Fruit fly (Drosophila melanogaster): Measurements from ENCODE around the gene CG11131.

CG11131 gene

DNA sequence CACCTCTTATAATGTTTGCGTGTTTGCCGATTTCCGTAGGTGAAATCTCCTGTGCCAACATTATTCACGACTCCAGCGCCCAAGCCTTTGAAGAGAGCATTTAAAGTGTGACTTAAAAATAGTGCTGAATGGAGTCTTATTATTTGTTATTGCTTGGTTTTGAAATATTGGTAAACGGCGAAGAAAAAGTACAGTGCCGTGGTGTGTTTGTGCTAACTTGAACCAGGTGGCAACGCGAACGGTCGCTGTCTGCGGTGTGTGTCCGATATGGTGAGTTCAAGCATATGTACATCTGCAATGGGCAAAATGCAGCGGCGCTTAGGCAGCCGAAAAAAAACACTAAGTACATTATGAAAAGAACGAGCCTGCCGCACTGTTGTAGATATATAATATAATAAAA, 20.6 kb upstream of the CG11131 start:
- peak; percentile 34 for TF ChIP-seq Hr83 (GFP tag; optimal IDR thresholded peaks at IDR 0.05; ENCODE audit: poor library complexity, severe bottlenecking)
- peak; percentile 8 for TF ChIP-seq rgr (GFP tag; optimal IDR thresholded peaks at IDR 0.05)
- peak; percentile 66 for TF ChIP-seq Myc (optimal IDR thresholded peaks at IDR 0.05)
- TF ChIP-seq OdsH (GFP tag; optimal IDR thresholded peaks at IDR 0.05), result peak; percentile 0
- TF ChIP-seq CrebA (GFP tag; optimal IDR thresholded peaks at IDR 0.05; ENCODE audit: borderline replicate concordance), result no peak
- TF ChIP-seq foxo (GFP tag; optimal IDR thresholded peaks at IDR 0.05), result no peak
- no peak for TF ChIP-seq Rel (GFP tag; optimal IDR thresholded peaks at IDR 0.05)
- TF ChIP-seq Rel (tag; optimal IDR thresholded peaks at IDR 0.05), result peak; percentile 47
- no peak for TF ChIP-seq CG9705 (GFP tag; optimal IDR thresholded peaks at IDR 0.05)

DNA sequence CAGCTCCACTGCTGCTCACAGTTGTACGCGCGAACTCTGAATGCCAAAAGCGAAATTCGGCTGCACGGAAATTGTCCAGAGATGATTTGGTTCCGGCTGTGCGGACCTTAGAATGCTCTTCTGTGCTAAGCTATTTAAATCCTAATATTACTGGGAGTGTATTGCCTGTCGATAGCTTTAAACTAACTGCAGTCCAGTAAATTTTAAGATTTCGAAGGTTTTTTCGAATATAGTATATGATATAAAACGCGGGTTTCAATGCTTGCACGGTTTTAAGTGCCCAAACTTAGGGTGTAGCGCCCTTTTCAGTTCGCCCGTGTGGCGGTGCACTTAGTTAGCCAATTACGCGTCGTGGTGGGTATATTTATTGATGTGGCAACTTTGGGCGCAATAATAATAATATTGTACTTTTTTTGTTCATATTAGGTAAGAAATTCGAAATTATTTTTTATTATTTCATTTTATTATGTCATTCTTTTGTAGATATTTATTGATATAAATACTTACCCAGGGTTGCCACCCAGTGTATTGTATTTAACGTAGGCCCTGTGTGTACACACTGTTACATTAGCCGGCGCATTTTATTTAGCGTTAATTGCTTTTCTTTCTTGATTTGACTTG, 19.7 kb upstream of the CG11131 start, which contains the start of the genes Chro and Ssl1:
TSS of gene Chro (minus strand) at position 262 of the 621 bp plus-strand sequence.
TSS of gene Ssl1 (plus strand) at position 367 of the 621 bp plus-strand sequence.
- no peak for TF ChIP-seq Hr78 (GFP tag; optimal IDR thresholded peaks at IDR 0.05)
- no peak for TF ChIP-seq usp (GFP tag; optimal IDR thresholded peaks at IDR 0.05)
- peak; percentile 39 for TF ChIP-seq Dif (GFP tag; optimal IDR thresholded peaks at IDR 0.05; ENCODE audit: partially characterized antibody)
- peak; percentile 100 for TF ChIP-seq Hnf4 (GFP tag; optimal IDR thresholded peaks at IDR 0.05)
- peak; percentile 99 for TF ChIP-seq GATAd (GFP tag; optimal IDR thresholded peaks at IDR 0.05)
- no peak for TF ChIP-seq Abd-B (GFP tag; optimal IDR thresholded peaks at IDR 0.05)
- TF ChIP-seq dl (GFP tag; optimal IDR thresholded peaks at IDR 0.05; ENCODE audit: insufficient read depth in 1 of 2, partially characterized antibody in 2 of 2), result no peak
- TF ChIP-seq woc (GFP tag; optimal IDR thresholded peaks at IDR 0.05), result peak; percentile 99
- peak; percentile 100 for TF ChIP-seq h (GFP tag; optimal IDR thresholded peaks at IDR 0.05)
- peak; percentile 100 for TF ChIP-seq sv (GFP tag; optimal IDR thresholded peaks at IDR 0.05)
- TF ChIP-seq Rel (GFP tag; optimal IDR thresholded peaks at IDR 0.05), result peak; percentile 99
- peak; percentile 94 for TF ChIP-seq Rel (tag; optimal IDR thresholded peaks at IDR 0.05)
- TF ChIP-seq Myc (optimal IDR thresholded peaks at IDR 0.05), result peak; percentile 92
- peak; percentile 99 for TF ChIP-seq psq (GFP tag; optimal IDR thresholded peaks at IDR 0.05)
- peak; percentile 99 for TF ChIP-seq Hr83 (GFP tag; optimal IDR thresholded peaks at IDR 0.05; ENCODE audit: poor library complexity, severe bottlenecking)
- no peak for TF ChIP-seq lola (GFP tag; optimal IDR thresholded peaks at IDR 0.05)
- peak; percentile 98 for TF ChIP-seq CrebA (GFP tag; optimal IDR thresholded peaks at IDR 0.05; ENCODE audit: borderline replicate concordance)
- peak; percentile 97 for TF ChIP-seq dsf (GFP tag; optimal IDR thresholded peaks at IDR 0.05; ENCODE audit: borderline replicate concordance)
- TF ChIP-seq Jra (GFP tag; optimal IDR thresholded peaks at IDR 0.05), result peak; percentile 99
- TF ChIP-seq HLH106 (tag; optimal IDR thresholded peaks at IDR 0.05), result peak; percentile 100
- TF ChIP-seq ey (GFP tag; optimal IDR thresholded peaks at IDR 0.05), result peak; percentile 100
- peak; percentile 100 for TF ChIP-seq rgr (GFP tag; optimal IDR thresholded peaks at IDR 0.05)
- TF ChIP-seq tai (GFP tag; optimal IDR thresholded peaks at IDR 0.05), result peak; percentile 99
- peak; percentile 99 for TF ChIP-seq sage (GFP tag; optimal IDR thresholded peaks at IDR 0.05)
- TF ChIP-seq jim (GFP tag; optimal IDR thresholded peaks at IDR 0.05), result peak; percentile 92
- TF ChIP-seq brk (GFP tag; optimal IDR thresholded peaks at IDR 0.05), result peak; percentile 98
- TF ChIP-seq dmrt93B (GFP tag; optimal IDR thresholded peaks at IDR 0.05), result peak; percentile 100
- peak; percentile 97 for TF ChIP-seq Mio (GFP tag; optimal IDR thresholded peaks at IDR 0.05)
- peak; percentile 99 for TF ChIP-seq CG32264 (GFP tag; optimal IDR thresholded peaks at IDR 0.05)
- no peak for TF ChIP-seq N (GFP tag; optimal IDR thresholded peaks at IDR 0.05)
- peak; percentile 99 to 100 for TF ChIP-seq foxo (GFP tag; optimal IDR thresholded peaks at IDR 0.05)
- TF ChIP-seq CG9705 (GFP tag; optimal IDR thresholded peaks at IDR 0.05), result peak; percentile 99
- TF ChIP-seq br (GFP tag; optimal IDR thresholded peaks at IDR 0.05), result peak; percentile 100
- no peak for TF ChIP-seq Vsx2 (GFP tag; optimal IDR thresholded peaks at IDR 0.05; ENCODE audit: partially characterized antibody)
- TF ChIP-seq pan (optimal IDR thresholded peaks at IDR 0.05), result no peak
- peak; percentile 95 for TF ChIP-seq Dfd (GFP tag; optimal IDR thresholded peaks at IDR 0.05)
- peak; percentile 100 for TF ChIP-seq fru (GFP tag; optimal IDR thresholded peaks at IDR 0.05)
- peak; percentile 100 for TF ChIP-seq OdsH (GFP tag; optimal IDR thresholded peaks at IDR 0.05)
- peak; percentile 100 for TF ChIP-seq Sp1 (GFP tag; optimal IDR thresholded peaks at IDR 0.05)
